Worm (Caenorhabditis elegans) whole organism, L4 larva: Measurements from ENCODE around the gene srbc-29.
"Not testable (repeated sequence)": the region's sequence is repeated elsewhere in the genome, so short reads cannot be mapped to it uniquely, and the experiment has no call there.

Experiments used
- F26F4.8 ChIP-seq: fragments of 200-800 bp; sonication (Bioruptor generic); conservative IDR thresholded peaks from 2 replicates; pipeline ENCODE4 v1.3.6; 2022; ENCODE audit warnings: missing genetic modification characterization, missing compliant biosample characterization
- F49E8.2 ChIP-seq: sonication (generic microtip); optimal IDR thresholded peaks from 2 replicates; lab custom pipeline; 2016; ENCODE audit warnings: missing compliant biosample characterization, mild to moderate bottlenecking, missing genetic modification characterization, borderline replicate concordance
- aly-2 ChIP-seq: sonication (generic microtip); optimal IDR thresholded peaks from 2 replicates; lab custom pipeline; 2018; ENCODE audit warnings: missing biosample characterization, missing genetic modification characterization
- ama-1 ChIP-seq: fragments of 150-350 bp; optimal IDR thresholded peaks from 2 replicates; lab custom pipeline; 2014; ENCODE audit warnings: inconsistent platforms, mixed read lengths
- madf-5 ChIP-seq, 2 experiments: fragments of 200-800 bp; sonication (Bioruptor generic); IDR thresholded peaks; 2 replicates each; pipeline ENCODE4 v1.3.6; 2022; ENCODE audit warnings: missing compliant biosample characterization in 2 of 2, missing genetic modification characterization in 2 of 2
- nhr-10 ChIP-seq: fragments of 150-350 bp; optimal IDR thresholded peaks from 2 replicates; lab custom pipeline; 2014; ENCODE audit warnings: missing biosample characterization, missing genetic modification characterization
- nhr-11 ChIP-seq: fragments of 150-350 bp; optimal IDR thresholded peaks from 2 replicates; lab custom pipeline; 2014; ENCODE audit warnings: missing biosample characterization, missing genetic modification characterization
- nhr-77 ChIP-seq: fragments of 150-350 bp; optimal IDR thresholded peaks from 2 replicates; lab custom pipeline; 2014; ENCODE audit warnings: missing biosample characterization, missing genetic modification characterization
- zag-1 ChIP-seq: fragments of 150-350 bp; optimal IDR thresholded peaks from 2 replicates; lab custom pipeline; 2014; ENCODE audit warnings: missing biosample characterization, missing genetic modification characterization
- zfp-3 ChIP-seq: fragments of 200-800 bp; sonication (Bioruptor generic); conservative IDR thresholded peaks from 2 replicates; pipeline ENCODE4 v1.3.6; 2022; ENCODE audit warnings: missing genetic modification reagents, missing genetic modification characterization, missing compliant biosample characterization

ce11 chrV:3506252-3506651 lies 35.6 kb upstream of the srbc-29 start, which contains the start of gene ugt-64:
- not testable (repeated sequence) for TF ChIP-seq nhr-11 (tag; lab: Kevin White, UChicago); aly-2 (tag; lab: Kevin White, UChicago); nhr-77 (tag; lab: Kevin White, UChicago); F26F4.8; ama-1 (lab: Kevin White, UChicago); nhr-10 (tag; lab: Kevin White, UChicago); zfp-3 (GFP tag; lab: Robert Waterston, UW); F49E8.2 (tag; lab: Kevin White, UChicago); zag-1 (tag; lab: Kevin White, UChicago); madf-5 (GFP tag; IDR thresholded peaks at IDR 0.05; lab: Robert Waterston, UW)
